Fruit fly (Drosophila melanogaster) whole organism, larva: Measurements from ENCODE around the gene CG14625.

ENCODE experiments used
- noc ChIP-seq: fragments of 200-800 bp; sonication (Bioruptor generic); optimal IDR thresholded peaks from 3 replicates; lab custom pipeline; 2019; ENCODE audit warnings: missing biosample characterization, mild to moderate bottlenecking, missing genetic modification characterization, moderate library complexity

The CG14625 gene

DNA sequence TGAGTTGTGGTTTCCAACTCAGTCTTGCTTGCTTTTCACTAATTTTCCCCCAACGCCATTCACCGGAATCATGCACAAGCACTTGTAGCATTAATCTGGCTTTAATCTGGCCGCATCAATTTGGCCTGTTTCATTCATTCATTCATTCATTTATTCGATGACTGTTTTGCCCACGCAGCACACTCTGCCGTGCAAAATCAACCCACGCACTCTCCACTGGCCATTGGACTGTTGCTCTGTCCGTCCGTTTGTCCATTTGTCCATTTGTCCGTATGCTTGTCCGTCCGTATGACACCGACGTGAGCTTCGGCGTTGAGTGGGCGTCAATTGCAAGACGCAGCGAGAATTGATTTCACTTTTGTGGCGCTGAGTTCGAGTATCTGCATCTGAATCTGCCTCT is 50.8 kb downstream of the CG14625 start:
- no peak for TF ChIP-seq noc (tag; lab: Kevin White, UChicago)
